Fruit fly (Drosophila melanogaster) whole organism, wandering third instar larva: ENCODE results near the gene CG31816.

ENCODE experiments used
- Abd-B ChIP-seq: fragments of >200 bp; optimal IDR thresholded peaks from 2 replicates; lab custom pipeline; 2017; ENCODE audit warnings: missing biosample characterization, missing genetic modification characterization
- CG32264 ChIP-seq: fragments of 200-800 bp; sonication (Bioruptor generic); optimal IDR thresholded peaks from 2 replicates; lab custom pipeline; 2016; ENCODE audit warnings: missing biosample characterization, missing genetic modification characterization
- CG9705 ChIP-seq: fragments of 200-800 bp; sonication (Bioruptor generic); optimal IDR thresholded peaks from 2 replicates; lab custom pipeline; 2018; ENCODE audit warnings: missing biosample characterization, mild to moderate bottlenecking, missing genetic modification characterization
- CrebA ChIP-seq: fragments of 200-800 bp; sonication (Bioruptor generic); optimal IDR thresholded peaks from 2 replicates; lab custom pipeline; 2016; ENCODE audit warnings: missing biosample characterization, mild to moderate bottlenecking, missing genetic modification characterization, borderline replicate concordance
- Dfd ChIP-seq: fragments of >200 bp; optimal IDR thresholded peaks from 2 replicates; lab custom pipeline; 2017; ENCODE audit warnings: missing biosample characterization, missing genetic modification characterization
- Dif ChIP-seq: fragments of 200-275, 200-300 bp; sonication (Bioruptor generic); optimal IDR thresholded peaks from 2 replicates; lab custom pipeline; 2018; ENCODE audit warnings: missing biosample characterization, missing genetic modification characterization; ENCODE audit not compliant: partially characterized antibody
- GATAd ChIP-seq: sonication (Bioruptor generic); optimal IDR thresholded peaks from 2 replicates; lab custom pipeline; 2016; ENCODE audit warnings: missing biosample characterization, missing genetic modification characterization
- HLH106 ChIP-seq: fragments of 200-800 bp; optimal IDR thresholded peaks from 3 replicates; lab custom pipeline; 2019; ENCODE audit warnings: missing biosample characterization, mild to moderate bottlenecking, missing genetic modification characterization, moderate library complexity
- Hnf4 ChIP-seq: fragments of 200-800 bp; sonication (Bioruptor generic); optimal IDR thresholded peaks from 2 replicates; lab custom pipeline; 2016; ENCODE audit warnings: missing biosample characterization, mild to moderate bottlenecking, missing genetic modification characterization
- Hr78 ChIP-seq: fragments of >200 bp; optimal IDR thresholded peaks from 2 replicates; lab custom pipeline; 2017; ENCODE audit warnings: missing biosample characterization, missing genetic modification characterization
- Hr83 ChIP-seq: fragments of 200-300 bp; sonication (Bioruptor generic); optimal IDR thresholded peaks from 2 replicates; lab custom pipeline; 2016; ENCODE audit warnings: missing biosample characterization, mild to moderate bottlenecking, missing genetic modification characterization, moderate library complexity; ENCODE audit not compliant: poor library complexity, severe bottlenecking
- Jra ChIP-seq: sonication (Bioruptor generic); optimal IDR thresholded peaks from 2 replicates; lab custom pipeline; 2016; ENCODE audit warnings: missing biosample characterization, missing genetic modification characterization
- Mio ChIP-seq: sonication (Bioruptor generic); optimal IDR thresholded peaks from 2 replicates; lab custom pipeline; 2016; ENCODE audit warnings: missing biosample characterization, missing genetic modification characterization
- Myc ChIP-seq: fragments of >200 bp; optimal IDR thresholded peaks from 2 replicates; lab custom pipeline; 2017
- N ChIP-seq: fragments of >200 bp; optimal IDR thresholded peaks from 2 replicates; lab custom pipeline; 2018; ENCODE audit warnings: missing biosample characterization, missing external identifiers, missing genetic modification characterization
- OdsH ChIP-seq: fragments of 200-800 bp; sonication (Bioruptor generic); optimal IDR thresholded peaks from 2 replicates; lab custom pipeline; 2016; ENCODE audit warnings: missing biosample characterization, mild to moderate bottlenecking, missing genetic modification characterization
- Rel ChIP-seq, 2 experiments: fragments of 200-800 bp; sonication (Bioruptor generic) in 1 of 2; optimal IDR thresholded peaks; 2 replicates in 1 of 2; 3 replicates in 1 of 2; lab custom pipeline; 2016 to 2019; ENCODE audit warnings: mild to moderate bottlenecking in 2 of 2, missing biosample characterization in 2 of 2, missing genetic modification characterization in 2 of 2, moderate library complexity in 1 of 2
- Sp1 ChIP-seq: fragments of 200-800 bp; sonication (Bioruptor generic); optimal IDR thresholded peaks from 3 replicates; lab custom pipeline; 2019; ENCODE audit warnings: missing biosample characterization, mild to moderate bottlenecking, missing genetic modification characterization, moderate library complexity
- Vsx2 ChIP-seq: fragments of 200-300, 225-300 bp; sonication (Bioruptor generic); optimal IDR thresholded peaks from 2 replicates; lab custom pipeline; 2018; ENCODE audit warnings: missing biosample characterization, missing genetic modification characterization; ENCODE audit not compliant: partially characterized antibody
- br ChIP-seq: fragments of 200-800 bp; sonication (Bioruptor generic); optimal IDR thresholded peaks from 2 replicates; lab custom pipeline; 2016; ENCODE audit warnings: missing biosample characterization, missing genetic modification characterization
- brk ChIP-seq: fragments of 200-800 bp; sonication (Bioruptor generic); optimal IDR thresholded peaks from 2 replicates; lab custom pipeline; 2016; ENCODE audit warnings: missing biosample characterization, mild to moderate bottlenecking, missing genetic modification characterization
- dl ChIP-seq, 2 experiments: fragments of 175-275, 200-275 bp in 1 of 2; fragments of 200-275 bp in 1 of 2; sonication (Bioruptor generic); optimal IDR thresholded peaks; lab custom pipeline; 2018; ENCODE audit warnings: mild to moderate bottlenecking in 2 of 2, missing biosample characterization in 2 of 2, missing genetic modification characterization in 2 of 2, moderate library complexity in 2 of 2; ENCODE audit not compliant: partially characterized antibody in 2 of 2, insufficient read depth in 1 of 2
- dmrt93B ChIP-seq: fragments of 200-800 bp; sonication (Bioruptor generic); optimal IDR thresholded peaks from 2 replicates; lab custom pipeline; 2018; ENCODE audit warnings: missing biosample characterization, mild to moderate bottlenecking, missing genetic modification characterization
- dsf ChIP-seq: sonication (Bioruptor generic); optimal IDR thresholded peaks from 2 replicates; lab custom pipeline; 2016; ENCODE audit warnings: missing biosample characterization, missing genetic modification characterization, borderline replicate concordance
- ey ChIP-seq: fragments of 200-800 bp; sonication (Bioruptor generic); optimal IDR thresholded peaks from 2 replicates; lab custom pipeline; 2016; ENCODE audit warnings: missing biosample characterization, missing genetic modification characterization
- foxo ChIP-seq, 2 experiments: fragments of 200-800 bp; sonication (Bioruptor generic); optimal IDR thresholded peaks; 2 replicates in 1 of 2; 3 replicates in 1 of 2; lab custom pipeline; 2016 to 2017; ENCODE audit warnings: missing biosample characterization in 2 of 2, missing genetic modification characterization in 2 of 2
- fru ChIP-seq: fragments of 200-800 bp; sonication (Bioruptor generic); optimal IDR thresholded peaks from 3 replicates; lab custom pipeline; 2016; ENCODE audit warnings: missing biosample characterization, mild to moderate bottlenecking, missing genetic modification characterization
- h ChIP-seq: fragments of 200-800 bp; sonication (Bioruptor generic); optimal IDR thresholded peaks from 3 replicates; lab custom pipeline; 2016; ENCODE audit warnings: missing biosample characterization, mild to moderate bottlenecking, missing genetic modification characterization
- jim ChIP-seq: fragments of 175-275, 200-325 bp; sonication (Bioruptor generic); optimal IDR thresholded peaks from 2 replicates; lab custom pipeline; 2016; ENCODE audit warnings: missing biosample characterization, mild to moderate bottlenecking, missing genetic modification characterization
- lola ChIP-seq: fragments of >200 bp; optimal IDR thresholded peaks from 2 replicates; lab custom pipeline; 2017; ENCODE audit warnings: missing biosample characterization, missing genetic modification characterization
- pan ChIP-seq: fragments of >200 bp; optimal IDR thresholded peaks from 2 replicates; lab custom pipeline; 2017
- psq ChIP-seq: fragments of 200-800 bp; sonication (Bioruptor generic); optimal IDR thresholded peaks from 3 replicates; lab custom pipeline; 2017; ENCODE audit warnings: missing biosample characterization, mild to moderate bottlenecking, missing genetic modification characterization, moderate library complexity
- rgr ChIP-seq: fragments of 200-800 bp; sonication (Bioruptor generic); optimal IDR thresholded peaks from 3 replicates; lab custom pipeline; 2016; ENCODE audit warnings: missing biosample characterization, mild to moderate bottlenecking, missing genetic modification characterization
- sage ChIP-seq: fragments of 200-800 bp; sonication (Bioruptor generic); optimal IDR thresholded peaks from 2 replicates; lab custom pipeline; 2016; ENCODE audit warnings: missing biosample characterization, mild to moderate bottlenecking, missing genetic modification characterization
- sv ChIP-seq: fragments of 200-800 bp; sonication (Bioruptor generic); optimal IDR thresholded peaks from 3 replicates; lab custom pipeline; 2016; ENCODE audit warnings: missing biosample characterization, missing genetic modification characterization
- tai ChIP-seq: sonication (Bioruptor generic); optimal IDR thresholded peaks from 2 replicates; lab custom pipeline; 2016; ENCODE audit warnings: missing biosample characterization, missing genetic modification characterization
- usp ChIP-seq: fragments of >200 bp; optimal IDR thresholded peaks from 2 replicates; lab custom pipeline; 2017; ENCODE audit warnings: missing biosample characterization, missing genetic modification characterization
- woc ChIP-seq: sonication (Bioruptor generic); optimal IDR thresholded peaks from 2 replicates; lab custom pipeline; 2016; ENCODE audit warnings: missing biosample characterization, mild to moderate bottlenecking, missing genetic modification characterization

Gene CG31816

DNA sequence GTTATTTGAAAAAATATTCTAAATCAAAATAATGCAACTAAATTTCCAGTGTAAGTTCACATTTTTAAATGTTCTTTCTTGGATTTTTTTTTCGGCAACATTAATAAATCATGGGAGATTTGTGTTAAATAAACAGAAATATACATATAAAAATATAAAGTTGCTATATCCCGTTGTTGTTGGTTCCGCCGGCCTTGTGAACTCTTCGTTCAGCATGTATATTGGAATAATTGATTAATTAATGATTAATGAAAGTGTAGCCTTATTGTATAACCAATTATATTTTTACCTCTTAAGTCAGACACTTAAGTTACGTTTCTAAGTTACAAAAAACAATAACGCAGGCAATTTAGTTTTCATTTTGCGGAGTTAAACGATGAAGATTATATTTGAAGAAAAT is 35.1 kb upstream of the CG31816 start:
- no peak for TF ChIP-seq h (GFP tag; lab: Kevin White, UChicago)
- TF ChIP-seq foxo (GFP tag; optimal IDR thresholded peaks at IDR 0.05; lab: Kevin White, UChicago): no peak
- TF ChIP-seq Dfd: no peak
- TF ChIP-seq CrebA (GFP tag; lab: Kevin White, UChicago): no peak
- no peak for TF ChIP-seq dmrt93B (GFP tag; lab: Kevin White, UChicago)
- TF ChIP-seq ey (GFP tag; lab: Kevin White, UChicago): no peak
- no peak for TF ChIP-seq CG9705
- TF ChIP-seq Abd-B (GFP tag; lab: Kevin White, UChicago): no peak
- TF ChIP-seq Hnf4 (GFP tag; lab: Kevin White, UChicago): no peak
- TF ChIP-seq N: no peak
- TF ChIP-seq usp (GFP tag; lab: Kevin White, UChicago): no peak
- TF ChIP-seq sv (GFP tag; lab: Kevin White, UChicago): no peak

DNA sequence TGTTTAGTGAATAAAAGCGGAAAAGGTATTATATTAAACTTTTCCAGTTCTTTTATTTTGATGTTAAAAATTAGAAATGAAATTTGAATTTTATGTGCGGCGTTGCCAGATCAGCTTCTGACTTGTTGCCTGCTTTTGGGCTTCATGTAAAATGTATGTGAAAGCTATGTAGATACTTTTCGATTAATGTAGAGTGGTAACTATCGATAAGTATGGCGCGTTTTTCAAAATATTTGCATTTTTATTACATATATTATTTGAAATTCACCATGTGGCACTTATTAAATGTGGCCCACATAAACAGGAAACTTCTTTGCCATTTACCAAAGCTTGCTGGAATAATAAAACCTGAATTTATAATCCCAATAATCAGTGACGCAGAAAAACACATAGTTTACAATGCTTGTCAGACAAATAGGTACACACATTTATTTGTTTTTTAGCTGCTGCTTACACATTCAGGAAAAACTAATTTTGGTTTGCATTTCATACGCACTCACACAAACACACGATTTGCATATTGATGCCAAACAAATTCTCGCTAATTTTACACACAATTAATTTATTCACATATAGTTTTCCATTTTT is 34.6 kb upstream of the CG31816 start:
- TF ChIP-seq CG9705: no peak
- no peak for TF ChIP-seq dmrt93B (GFP tag; lab: Kevin White, UChicago)
- no peak for TF ChIP-seq Jra (GFP tag; lab: Kevin White, UChicago)
- TF ChIP-seq Myc: peak; percentile 59
- TF ChIP-seq psq (GFP tag; lab: Kevin White, UChicago): no peak
- no peak for TF ChIP-seq Rel (GFP tag; optimal IDR thresholded peaks at IDR 0.05; lab: Kevin White, UChicago)
- TF ChIP-seq Rel (tag; optimal IDR thresholded peaks at IDR 0.05; lab: Kevin White, UChicago): peak; percentile 13

DNA sequence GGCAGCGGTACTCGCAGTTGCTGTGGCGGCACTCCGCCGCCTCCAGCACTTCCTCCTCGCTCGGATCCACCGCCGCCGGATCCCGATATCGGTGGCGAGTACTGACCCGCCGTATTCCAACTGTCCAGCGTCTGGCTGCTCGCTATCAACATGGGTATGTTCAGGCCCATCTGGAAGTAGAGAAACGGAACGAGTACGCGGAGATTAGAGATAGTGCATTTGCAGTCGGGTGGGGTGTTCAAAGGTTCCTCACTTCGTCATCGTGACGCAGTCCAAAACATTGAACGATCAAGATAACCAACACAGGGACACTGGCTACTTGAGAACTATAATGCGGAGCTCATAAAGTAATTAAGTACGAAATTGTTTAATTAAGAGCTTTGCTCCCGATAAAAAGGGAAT is 31.1 kb upstream of the CG31816 start:
- TF ChIP-seq Sp1 (no peak), CG9705 (no peak), foxo (GFP tag; optimal IDR thresholded peaks at IDR 0.05; lab: Kevin White, UChicago) (no peak), dmrt93B (GFP tag; lab: Kevin White, UChicago) (no peak), Dif (GFP tag; lab: Kevin White, UChicago) (no peak)

DNA sequence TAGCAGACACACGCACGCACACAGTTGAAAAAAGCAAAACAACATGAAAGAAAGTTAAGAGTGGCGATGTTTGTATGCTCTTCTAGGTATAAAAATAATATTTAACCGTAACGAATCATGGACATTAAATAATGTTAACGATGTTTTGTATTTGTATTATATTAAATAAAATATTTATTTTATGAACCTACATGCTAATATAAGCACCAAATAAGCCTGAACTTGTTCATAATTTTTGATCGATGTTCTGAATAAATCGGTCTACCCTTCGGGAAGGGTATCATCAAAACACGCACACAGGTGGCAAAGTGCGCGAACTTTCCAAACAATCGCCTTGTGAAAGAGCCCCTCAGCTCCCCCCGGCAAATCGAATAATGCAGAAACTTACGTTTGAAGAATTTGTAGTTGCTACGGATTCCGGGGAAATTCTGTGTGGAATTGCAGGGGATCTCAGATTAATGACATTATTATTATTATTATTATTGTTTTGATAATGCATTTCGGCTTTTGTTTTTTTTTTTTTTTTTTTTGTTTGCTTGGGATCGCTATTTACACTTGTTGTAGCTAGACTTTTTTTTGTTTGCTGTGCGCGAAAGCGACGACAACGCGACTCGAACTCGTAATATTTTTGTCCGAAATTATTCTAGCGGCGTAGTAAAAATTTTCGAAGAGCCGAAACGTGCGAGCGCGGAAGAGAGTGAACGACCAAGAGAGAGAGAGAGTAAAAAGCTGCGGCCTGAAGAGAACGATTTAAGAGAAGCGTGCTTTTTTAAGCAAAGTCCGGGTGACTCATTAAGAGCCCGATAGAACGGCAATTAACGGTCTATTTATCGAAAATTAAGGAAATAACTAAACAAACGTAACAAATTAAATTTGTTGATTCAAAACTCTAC is 22.5 kb upstream of the CG31816 start:
- TF ChIP-seq Dfd: no peak
- TF ChIP-seq CG9705: no peak
- TF ChIP-seq Jra (GFP tag; lab: Kevin White, UChicago): no peak
- TF ChIP-seq dmrt93B (GFP tag; lab: Kevin White, UChicago): peak; percentile 23
- TF ChIP-seq ey (GFP tag; lab: Kevin White, UChicago): no peak
- no peak for TF ChIP-seq usp (GFP tag; lab: Kevin White, UChicago)
- no peak for TF ChIP-seq N
- no peak for TF ChIP-seq GATAd (GFP tag; lab: Kevin White, UChicago)
- no peak for TF ChIP-seq sage
- no peak for TF ChIP-seq lola (GFP tag; lab: Kevin White, UChicago)
- TF ChIP-seq Sp1: no peak
- no peak for TF ChIP-seq sv (GFP tag; lab: Kevin White, UChicago)
- peak; percentile 9 to 27 for TF ChIP-seq dl (GFP tag; optimal IDR thresholded peaks at IDR 0.05; lab: Kevin White, UChicago; ENCODE audit: insufficient read depth in 1 of 2, partially characterized antibody in 2 of 2)
- peak; percentile 63 for TF ChIP-seq Dif (GFP tag; lab: Kevin White, UChicago)
- peak; percentile 27 for TF ChIP-seq h (GFP tag; lab: Kevin White, UChicago)
- TF ChIP-seq dsf (GFP tag; lab: Kevin White, UChicago): no peak
- no peak for TF ChIP-seq br (GFP tag; lab: Kevin White, UChicago)
- peak; percentile 24 for TF ChIP-seq woc (GFP tag; lab: Kevin White, UChicago)
- TF ChIP-seq Hr78 (GFP tag; lab: Kevin White, UChicago): no peak
- TF ChIP-seq Mio (GFP tag; lab: Kevin White, UChicago): no peak
- TF ChIP-seq CrebA (GFP tag; lab: Kevin White, UChicago): no peak
- no peak for TF ChIP-seq tai (GFP tag; lab: Kevin White, UChicago)
- TF ChIP-seq Abd-B (GFP tag; lab: Kevin White, UChicago): no peak
- peak; percentile 55 for TF ChIP-seq brk
- no peak for TF ChIP-seq pan (lab: Kevin White, UChicago)
- TF ChIP-seq fru: no peak
- peak; percentile 64 for TF ChIP-seq HLH106 (tag; lab: Kevin White, UChicago)
- peak; percentile 28 for TF ChIP-seq OdsH (GFP tag; lab: Kevin White, UChicago)
- TF ChIP-seq rgr: peak; percentile 18
- no peak for TF ChIP-seq Hr83
- TF ChIP-seq CG32264: no peak
- no peak for TF ChIP-seq Vsx2 (GFP tag; lab: Kevin White, UChicago)
- TF ChIP-seq Hnf4 (GFP tag; lab: Kevin White, UChicago): peak; percentile 14
- no peak for TF ChIP-seq Myc
- TF ChIP-seq psq (GFP tag; lab: Kevin White, UChicago): no peak
- peak in 1 of 2 experiments; percentile 13 for TF ChIP-seq foxo (GFP tag; optimal IDR thresholded peaks at IDR 0.05; lab: Kevin White, UChicago)
- no peak for TF ChIP-seq Rel (GFP tag; optimal IDR thresholded peaks at IDR 0.05; lab: Kevin White, UChicago)
- no peak for TF ChIP-seq Rel (tag; optimal IDR thresholded peaks at IDR 0.05; lab: Kevin White, UChicago)
- no peak for TF ChIP-seq jim (GFP tag; lab: Kevin White, UChicago)
